Comparison of ENCODE assay signal across 1 fruit fly cellular context in the genomic region with DNA sequence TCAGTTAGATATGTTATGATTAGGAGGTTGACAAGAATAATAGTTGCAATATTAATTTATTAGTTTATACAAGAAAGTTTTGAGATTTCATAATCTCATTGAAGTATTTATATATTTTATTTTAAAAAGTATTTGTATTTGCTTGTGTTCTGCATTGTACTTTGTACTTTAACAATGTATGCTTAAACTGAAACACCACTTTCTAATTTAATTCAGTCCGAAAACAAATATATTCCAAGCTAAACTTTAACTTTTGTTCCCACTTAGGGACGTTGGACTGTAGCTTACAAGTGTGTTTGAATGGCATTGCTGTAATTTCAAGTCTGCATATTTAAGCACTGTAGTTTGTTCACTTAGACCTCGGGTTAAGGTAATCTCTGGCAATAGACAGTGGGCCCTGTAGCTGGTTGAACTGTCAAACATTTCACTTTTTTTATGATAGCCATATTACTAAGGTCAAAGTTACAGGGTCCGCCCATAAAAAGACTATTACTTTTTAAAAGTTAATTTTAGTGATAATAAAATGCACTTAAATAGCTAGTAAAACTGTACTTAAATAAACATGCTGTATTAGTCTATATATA.
TF ChIP-seq lines count a peak whose summit lies in the region.

No protein-coding gene starts in this region.

TF ChIP-seq in whole organism, embryonic, 481 proteins besides CTCF, POLR2A, EP300 and RAD21 (continued from another document and continues in another):
- no peak for TF ChIP-seq CHES-1-like (GFP tag; optimal IDR thresholded peaks at IDR 0.05; lab: Kevin White, UChicago)
- peak; percentile 46 for TF ChIP-seq CG7839 (tag; optimal IDR thresholded peaks at IDR 0.05; lab: Kevin White, UChicago)
- peak; percentile 33 for TF ChIP-seq CG30403 (GFP tag; optimal IDR thresholded peaks at IDR 0.05; lab: Kevin White, UChicago)
- TF ChIP-seq CG18476 (GFP tag; optimal IDR thresholded peaks at IDR 0.05; lab: Kevin White, UChicago): no peak
- no peak for TF ChIP-seq pum (GFP tag; optimal IDR thresholded peaks at IDR 0.05; lab: Kevin White, UChicago)
- no peak for TF ChIP-seq ftz-f1 (GFP tag; optimal IDR thresholded peaks at IDR 0.05; lab: Kevin White, UChicago)
- peak; percentile 4 for TF ChIP-seq CG8388 (GFP tag; optimal IDR thresholded peaks at IDR 0.05; lab: Kevin White, UChicago)
- no peak for TF ChIP-seq Chrac-16 (GFP tag; optimal IDR thresholded peaks at IDR 0.05; lab: Kevin White, UChicago)
- TF ChIP-seq CG11504 (tag; optimal IDR thresholded peaks at IDR 0.05; lab: Kevin White, UChicago): peak; percentile 48
- TF ChIP-seq vnd (GFP tag; IDR thresholded peaks at IDR 0.05; lab: Robert Waterston, UW; ENCODE audit: partially characterized antibody): no peak
- 0 out of 2 replicates have a peak, but pooled peaks have one; percentile 8 for TF ChIP-seq CG10366 (GFP tag; IDR thresholded peaks at IDR 0.05; lab: Robert Waterston, UW)
- TF ChIP-seq CG2875 (GFP tag; optimal IDR thresholded peaks at IDR 0.05; lab: Kevin White, UChicago): no peak
- TF ChIP-seq CG16815 (GFP tag; optimal IDR thresholded peaks at IDR 0.05; lab: Kevin White, UChicago): no peak
- TF ChIP-seq Meics (GFP tag; optimal IDR thresholded peaks at IDR 0.05; lab: Kevin White, UChicago): peak; percentile 48
- no peak for TF ChIP-seq CG16779 (GFP tag; IDR thresholded peaks at IDR 0.05; lab: Robert Waterston, UW)
- no peak for TF ChIP-seq scrt (GFP tag; optimal IDR thresholded peaks at IDR 0.05; lab: Kevin White, UChicago)
- TF ChIP-seq CG3163 (GFP tag; optimal IDR thresholded peaks at IDR 0.05; lab: Kevin White, UChicago): no peak
- no peak for TF ChIP-seq Camta (GFP tag; optimal IDR thresholded peaks at IDR 0.05; lab: Kevin White, UChicago)
- TF ChIP-seq sisA (GFP tag; IDR thresholded peaks at IDR 0.05; lab: Robert Waterston, UW): no peak
- TF ChIP-seq CG42726 (GFP tag; IDR thresholded peaks at IDR 0.05; lab: Robert Waterston, UW; ENCODE audit: partially characterized antibody): no peak
- no peak for TF ChIP-seq chif (GFP tag; optimal IDR thresholded peaks at IDR 0.05; lab: Kevin White, UChicago)
- no peak for TF ChIP-seq da (GFP tag; optimal IDR thresholded peaks at IDR 0.05; lab: Kevin White, UChicago)
- TF ChIP-seq H15 (GFP tag; IDR thresholded peaks at IDR 0.05; lab: Robert Waterston, UW): no peak
- no peak for TF ChIP-seq CG9817 (tag; optimal IDR thresholded peaks at IDR 0.05; lab: Kevin White, UChicago)
- no peak for TF ChIP-seq prd (optimal IDR thresholded peaks at IDR 0.05; lab: Kevin White, UChicago)
- TF ChIP-seq prd (GFP tag; IDR thresholded peaks at IDR 0.05; lab: Robert Waterston, UW): no peak
- TF ChIP-seq Nf-YA (GFP tag; IDR thresholded peaks at IDR 0.05; lab: Robert Waterston, UW): no peak
- peak; percentile 22 for TF ChIP-seq CG13424 (tag; optimal IDR thresholded peaks at IDR 0.05; lab: Kevin White, UChicago)
- TF ChIP-seq Ravus (GFP tag; IDR thresholded peaks at IDR 0.05; lab: Robert Waterston, UW): no peak
- TF ChIP-seq chinmo (GFP tag; IDR thresholded peaks at IDR 0.05; lab: Robert Waterston, UW; ENCODE audit: partially characterized antibody): no peak
- TF ChIP-seq Gug (GFP tag; IDR thresholded peaks at IDR 0.05; lab: Robert Waterston, UW): no peak
- TF ChIP-seq Dek (tag; optimal IDR thresholded peaks at IDR 0.05; lab: Kevin White, UChicago): no peak
- no peak for TF ChIP-seq Rx (GFP tag; IDR thresholded peaks at IDR 0.05; lab: Robert Waterston, UW)
- TF ChIP-seq Rfx (GFP tag; IDR thresholded peaks at IDR 0.05; lab: Robert Waterston, UW): no peak
- TF ChIP-seq rib (GFP tag; IDR thresholded peaks at IDR 0.05; lab: Robert Waterston, UW): no peak
- TF ChIP-seq Awh (GFP tag; IDR thresholded peaks at IDR 0.05; lab: Robert Waterston, UW): no peak
- TF ChIP-seq CG10565 (GFP tag; optimal IDR thresholded peaks at IDR 0.05; lab: Kevin White, UChicago): no peak
- no peak for TF ChIP-seq CG33213 (GFP tag; optimal IDR thresholded peaks at IDR 0.05; lab: Kevin White, UChicago)
- TF ChIP-seq CG14014 (GFP tag; IDR thresholded peaks at IDR 0.05; lab: Robert Waterston, UW): no peak
- TF ChIP-seq CG8478 (optimal IDR thresholded peaks at IDR 0.05; lab: Kevin White, UChicago): no peak
- TF ChIP-seq Myb (GFP tag; optimal IDR thresholded peaks at IDR 0.05; lab: Kevin White, UChicago): no peak
- TF ChIP-seq Dfd (GFP tag; optimal IDR thresholded peaks at IDR 0.05; lab: Kevin White, UChicago): no peak
- no peak for TF ChIP-seq D (optimal IDR thresholded peaks at IDR 0.05; lab: Kevin White, UChicago)
- TF ChIP-seq D (GFP tag; optimal IDR thresholded peaks at IDR 0.05; lab: Kevin White, UChicago): no peak
- TF ChIP-seq CG6272 (GFP tag; IDR thresholded peaks at IDR 0.05; lab: Robert Waterston, UW): no peak
- no peak for TF ChIP-seq NK7.1 (GFP tag; optimal IDR thresholded peaks at IDR 0.05; lab: Kevin White, UChicago)
- no peak for TF ChIP-seq stc (GFP tag; IDR thresholded peaks at IDR 0.05; lab: Robert Waterston, UW)
- no peak for TF ChIP-seq CG9876 (GFP tag; optimal IDR thresholded peaks at IDR 0.05; lab: Kevin White, UChicago)
- TF ChIP-seq chm (GFP tag; IDR thresholded peaks at IDR 0.05; lab: Robert Waterston, UW): no peak
- peak in 1 of 2 experiments; percentile 52 for TF ChIP-seq Hr51 (GFP tag; optimal IDR thresholded peaks at IDR 0.05; lab: Kevin White, UChicago)
- TF ChIP-seq sob (GFP tag; IDR thresholded peaks at IDR 0.05; lab: Robert Waterston, UW): no peak
- TF ChIP-seq CG5953 (GFP tag; IDR thresholded peaks at IDR 0.05; lab: Robert Waterston, UW): no peak
- no peak for TF ChIP-seq Deaf1 (tag; optimal IDR thresholded peaks at IDR 0.05; lab: Kevin White, UChicago)
- TF ChIP-seq CG17829 (tag; optimal IDR thresholded peaks at IDR 0.05; lab: Kevin White, UChicago): peak; percentile 31
- TF ChIP-seq CG3838 (GFP tag; optimal IDR thresholded peaks at IDR 0.05; lab: Kevin White, UChicago): no peak
- TF ChIP-seq Dbx (GFP tag; IDR thresholded peaks at IDR 0.05; lab: Robert Waterston, UW): no peak
- TF ChIP-seq CG4424 (GFP tag; optimal IDR thresholded peaks at IDR 0.05; lab: Kevin White, UChicago): peak; percentile 22
- no peak for TF ChIP-seq fru (optimal IDR thresholded peaks at IDR 0.05; lab: Kevin White, UChicago)
- TF ChIP-seq CG11723 (GFP tag; optimal IDR thresholded peaks at IDR 0.05; lab: Kevin White, UChicago): no peak
- TF ChIP-seq dati (GFP tag; IDR thresholded peaks at IDR 0.05; lab: Robert Waterston, UW): no peak
- no peak for TF ChIP-seq ato (GFP tag; IDR thresholded peaks at IDR 0.05; lab: Robert Waterston, UW; ENCODE audit: partially characterized antibody)
- no peak for TF ChIP-seq crp (GFP tag; optimal IDR thresholded peaks at IDR 0.05; lab: Kevin White, UChicago)
- TF ChIP-seq CG34376 (GFP tag; optimal IDR thresholded peaks at IDR 0.05; lab: Kevin White, UChicago): no peak
- TF ChIP-seq zfh2 (GFP tag; optimal IDR thresholded peaks at IDR 0.05; lab: Kevin White, UChicago): no peak
- no peak for TF ChIP-seq Bdp1 (GFP tag; optimal IDR thresholded peaks at IDR 0.05; lab: Kevin White, UChicago)
- TF ChIP-seq gro (GFP tag; optimal IDR thresholded peaks at IDR 0.05; lab: Kevin White, UChicago): no peak
- TF ChIP-seq Hsf (GFP tag; optimal IDR thresholded peaks at IDR 0.05; lab: Kevin White, UChicago): no peak
- no peak for TF ChIP-seq sima (GFP tag; optimal IDR thresholded peaks at IDR 0.05; lab: Kevin White, UChicago)
- TF ChIP-seq CG13775 (GFP tag; optimal IDR thresholded peaks at IDR 0.05; lab: Kevin White, UChicago): no peak
- no peak for TF ChIP-seq CG2116 (GFP tag; optimal IDR thresholded peaks at IDR 0.05; lab: Kevin White, UChicago)
- TF ChIP-seq CG16813 (GFP tag; IDR thresholded peaks at IDR 0.05; lab: Robert Waterston, UW; ENCODE audit: partially characterized antibody): no peak
- no peak for TF ChIP-seq CG11456 (GFP tag; IDR thresholded peaks at IDR 0.05; lab: Robert Waterston, UW)
- TF ChIP-seq ase (GFP tag; IDR thresholded peaks at IDR 0.05; lab: Robert Waterston, UW): no peak
- TF ChIP-seq dmrt11E (tag; optimal IDR thresholded peaks at IDR 0.05; lab: Kevin White, UChicago): no peak
- no peak for TF ChIP-seq CG7556 (GFP tag; optimal IDR thresholded peaks at IDR 0.05; lab: Kevin White, UChicago)
- no peak for TF ChIP-seq Ets65A (GFP tag; lab: Kevin White, UChicago)
- TF ChIP-seq bowl (GFP tag; IDR thresholded peaks at IDR 0.05; lab: Robert Waterston, UW): no peak
- no peak for TF ChIP-seq Abd-B (GFP tag; optimal IDR thresholded peaks at IDR 0.05; lab: Kevin White, UChicago)
- no peak for TF ChIP-seq CG12071 (GFP tag; optimal IDR thresholded peaks at IDR 0.05; lab: Kevin White, UChicago)
- no peak for TF ChIP-seq ind (GFP tag; optimal IDR thresholded peaks at IDR 0.05; lab: Kevin White, UChicago)
- TF ChIP-seq unc-4 (GFP tag; IDR thresholded peaks at IDR 0.05; lab: Robert Waterston, UW; ENCODE audit: partially characterized antibody): no peak
- no peak for TF ChIP-seq zen2 (GFP tag; IDR thresholded peaks at IDR 0.05; lab: Robert Waterston, UW; ENCODE audit: partially characterized antibody)
- TF ChIP-seq CG13624 (GFP tag; optimal IDR thresholded peaks at IDR 0.05; lab: Kevin White, UChicago): no peak
- no peak for TF ChIP-seq CG10462 (GFP tag; optimal IDR thresholded peaks at IDR 0.05; lab: Kevin White, UChicago)
- TF ChIP-seq Aef1 (GFP tag; IDR thresholded peaks at IDR 0.05; lab: Robert Waterston, UW): no peak
- TF ChIP-seq gfzf (GFP tag; optimal IDR thresholded peaks at IDR 0.05; lab: Kevin White, UChicago): no peak
- no peak for TF ChIP-seq Ssrp (tag; optimal IDR thresholded peaks at IDR 0.05; lab: Kevin White, UChicago)
- TF ChIP-seq CG13287 (GFP tag; IDR thresholded peaks at IDR 0.05; lab: Robert Waterston, UW; ENCODE audit: partially characterized antibody): no peak
- TF ChIP-seq Ptx1 (GFP tag; IDR thresholded peaks at IDR 0.05; lab: Robert Waterston, UW): no peak
- TF ChIP-seq CG15601 (tag; optimal IDR thresholded peaks at IDR 0.05; lab: Kevin White, UChicago): no peak
- TF ChIP-seq CG3407 (GFP tag; optimal IDR thresholded peaks at IDR 0.05; lab: Kevin White, UChicago): no peak
- peak; percentile 80 for TF ChIP-seq grau (tag; optimal IDR thresholded peaks at IDR 0.05; lab: Kevin White, UChicago)
- no peak for TF ChIP-seq Fer2 (tag; optimal IDR thresholded peaks at IDR 0.05; lab: Kevin White, UChicago)
- TF ChIP-seq CG17568 (GFP tag; optimal IDR thresholded peaks at IDR 0.05; lab: Kevin White, UChicago): no peak
- no peak for TF ChIP-seq cad (GFP tag; optimal IDR thresholded peaks at IDR 0.05; lab: Kevin White, UChicago)
- no peak for TF ChIP-seq Hand (GFP tag; optimal IDR thresholded peaks at IDR 0.05; lab: Kevin White, UChicago)
- TF ChIP-seq CG4404 (GFP tag; IDR thresholded peaks at IDR 0.05; lab: Robert Waterston, UW): no peak
- TF ChIP-seq mam (GFP tag; optimal IDR thresholded peaks at IDR 0.05; lab: Kevin White, UChicago): no peak
- TF ChIP-seq CG12299 (tag; optimal IDR thresholded peaks at IDR 0.05; lab: Kevin White, UChicago): no peak
- no peak for TF ChIP-seq wek (GFP tag; optimal IDR thresholded peaks at IDR 0.05; lab: Kevin White, UChicago)
- no peak for TF ChIP-seq dan (GFP tag; IDR thresholded peaks at IDR 0.05; lab: Robert Waterston, UW)
- 0 out of 3 replicates have a peak, but pooled peaks have one; percentile 12 for TF ChIP-seq dysf (GFP tag; IDR thresholded peaks at IDR 0.05; lab: Robert Waterston, UW)
- TF ChIP-seq sc (optimal IDR thresholded peaks at IDR 0.05; lab: Kevin White, UChicago): no peak
- TF ChIP-seq sc (GFP tag; optimal IDR thresholded peaks at IDR 0.05; lab: Kevin White, UChicago): no peak
- TF ChIP-seq ttk (GFP tag; IDR thresholded peaks at IDR 0.05; lab: Robert Waterston, UW): no peak
- TF ChIP-seq CG31365 (tag; optimal IDR thresholded peaks at IDR 0.05; lab: Kevin White, UChicago): no peak
- TF ChIP-seq CG12942 (GFP tag; optimal IDR thresholded peaks at IDR 0.05; lab: Kevin White, UChicago): no peak
- no peak for TF ChIP-seq run (tag; optimal IDR thresholded peaks at IDR 0.05; lab: Kevin White, UChicago)
- TF ChIP-seq CG13894 (tag; optimal IDR thresholded peaks at IDR 0.05; lab: Kevin White, UChicago): no peak
- TF ChIP-seq CG34224 (GFP tag; IDR thresholded peaks at IDR 0.05; lab: Robert Waterston, UW; ENCODE audit: partially characterized antibody): no peak
- no peak for TF ChIP-seq sr (GFP tag; IDR thresholded peaks at IDR 0.05; lab: Robert Waterston, UW)
- TF ChIP-seq CG8281 (tag; optimal IDR thresholded peaks at IDR 0.05; lab: Kevin White, UChicago): no peak
- TF ChIP-seq bigmax (GFP tag; optimal IDR thresholded peaks at IDR 0.05; lab: Kevin White, UChicago): no peak
- TF ChIP-seq zen (tag; optimal IDR thresholded peaks at IDR 0.05; lab: Kevin White, UChicago): no peak
- TF ChIP-seq CG17186 (GFP tag; optimal IDR thresholded peaks at IDR 0.05; lab: Kevin White, UChicago): no peak
- TF ChIP-seq trh (GFP tag; optimal IDR thresholded peaks at IDR 0.05; lab: Kevin White, UChicago): no peak
- TF ChIP-seq sd (tag; optimal IDR thresholded peaks at IDR 0.05; lab: Kevin White, UChicago): no peak
- TF ChIP-seq Sox102F (GFP tag; optimal IDR thresholded peaks at IDR 0.05; lab: Kevin White, UChicago): peak; percentile 23
- no peak for TF ChIP-seq usp (GFP tag; optimal IDR thresholded peaks at IDR 0.05; lab: Kevin White, UChicago)
- TF ChIP-seq CG7372 (GFP tag; IDR thresholded peaks at IDR 0.05; lab: Robert Waterston, UW): no peak
- TF ChIP-seq dmrt99B (tag; optimal IDR thresholded peaks at IDR 0.05; lab: Kevin White, UChicago): peak; percentile 54
- no peak for TF ChIP-seq sens-2 (GFP tag; IDR thresholded peaks at IDR 0.05; lab: Robert Waterston, UW)
- no peak for TF ChIP-seq Tbp (GFP tag; optimal IDR thresholded peaks at IDR 0.05; lab: Kevin White, UChicago)
- no peak for TF ChIP-seq CG15073 (GFP tag; optimal IDR thresholded peaks at IDR 0.05; lab: Kevin White, UChicago)
- 0 out of 3 replicates have a peak, but pooled peaks have one; percentile 23 for TF ChIP-seq so (GFP tag; IDR thresholded peaks at IDR 0.05; lab: Robert Waterston, UW)
- peak; percentile 65 for TF ChIP-seq CG2678 (tag; optimal IDR thresholded peaks at IDR 0.05; lab: Kevin White, UChicago)
- TF ChIP-seq lola (GFP tag; optimal IDR thresholded peaks at IDR 0.05; lab: Kevin White, UChicago): no peak
- no peak for TF ChIP-seq ci (GFP tag; IDR thresholded peaks at IDR 0.05; lab: Robert Waterston, UW)
- TF ChIP-seq hth (optimal IDR thresholded peaks at IDR 0.05; lab: Kevin White, UChicago): no peak
- no peak for TF ChIP-seq Xbp1 (GFP tag; optimal IDR thresholded peaks at IDR 0.05; lab: Kevin White, UChicago)
- no peak for TF ChIP-seq Elba2 (GFP tag; optimal IDR thresholded peaks at IDR 0.05; lab: Kevin White, UChicago)
- no peak for TF ChIP-seq z (GFP tag; IDR thresholded peaks at IDR 0.05; lab: Robert Waterston, UW)
- TF ChIP-seq nmo (GFP tag; optimal IDR thresholded peaks at IDR 0.05; lab: Kevin White, UChicago): peak; percentile 18
